Worm (Caenorhabditis elegans): ENCODE measurements around the gene R02D5.6.

DNA sequence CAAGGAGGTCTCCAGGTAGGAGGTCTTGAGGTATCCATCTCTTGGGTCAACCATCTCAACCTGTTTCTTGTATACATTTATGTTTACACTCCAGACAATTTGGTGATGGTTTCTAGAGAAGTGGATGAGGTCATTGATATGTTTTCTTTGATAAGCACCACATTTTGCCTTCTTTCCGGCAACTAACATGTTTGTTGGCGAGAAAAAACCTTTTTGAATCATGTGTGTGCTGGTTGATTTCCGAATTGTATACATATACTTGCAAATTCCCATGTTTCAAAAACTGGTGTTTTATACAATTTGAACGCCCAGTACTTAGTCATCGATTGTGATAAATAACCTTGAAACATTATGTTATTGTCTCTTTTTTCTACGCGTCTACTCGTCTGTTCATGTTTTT lies 13.8 kb downstream of the R02D5.6 start:
- TF ChIP-seq ceh-30 (tag; optimal IDR thresholded peaks at IDR 0.05) (no peak), nhr-11 (tag; optimal IDR thresholded peaks at IDR 0.05) (no peak), ama-1 (optimal IDR thresholded peaks at IDR 0.05) (no peak), ceh-48 (tag; optimal IDR thresholded peaks at IDR 0.05) (no peak), elt-2 (tag; optimal IDR thresholded peaks at IDR 0.05) (no peak), pag-3 (tag; optimal IDR thresholded peaks at IDR 0.05; ENCODE audit: borderline replicate concordance) (no peak), Y22D7AL.16 (tag; optimal IDR thresholded peaks at IDR 0.05) (no peak), K02D7.2 (tag; optimal IDR thresholded peaks at IDR 0.05) (no peak), ceh-9 (tag; optimal IDR thresholded peaks at IDR 0.05) (no peak), ceh-18 (tag; optimal IDR thresholded peaks at IDR 0.05) (no peak), ceh-19 (GFP tag; optimal IDR thresholded peaks at IDR 0.05) (no peak)
